Worm (Caenorhabditis elegans) whole organism, young adult: ENCODE measurements around the gene hlh-33.

Experiments
- B0019.2 ChIP-seq: fragments of 200-800 bp; sonication (Bioruptor generic); conservative IDR thresholded peaks from 2 replicates; pipeline ENCODE4 v1.3.6; 2022; ENCODE audit warnings: missing genetic modification reagents, missing genetic modification characterization, missing compliant biosample characterization
- B0035.1 ChIP-seq: sonication (generic microtip); optimal IDR thresholded peaks from 2 replicates; lab custom pipeline; 2016; ENCODE audit warnings: missing genetic modification characterization, mild to moderate bottlenecking, missing compliant biosample characterization, missing genotype, missing genetic modification reagents
- B0336.3 ChIP-seq: fragments of 200-800 bp; sonication (Bioruptor generic); IDR thresholded peaks from 2 replicates; pipeline ENCODE4 v1.3.6; 2022; ENCODE audit warnings: missing genetic modification characterization, missing compliant biosample characterization
- C06A6.2 ChIP-seq: fragments of 200-800 bp; sonication (Bioruptor generic); conservative IDR thresholded peaks from 2 replicates; pipeline ENCODE4 v1.3.6; 2022; ENCODE audit warnings: missing genetic modification characterization, missing compliant biosample characterization
- C17E4.6 ChIP-seq: fragments of 200-800 bp; sonication (Bioruptor generic); IDR thresholded peaks from 2 replicates; pipeline ENCODE4 v1.3.6; 2022; ENCODE audit warnings: missing genetic modification reagents, missing genetic modification characterization, missing compliant biosample characterization
- F39B2.1 ChIP-seq: fragments of 200-800 bp; sonication (Bioruptor generic); IDR thresholded peaks from 2 replicates; pipeline ENCODE4 v1.3.6; 2022; ENCODE audit warnings: missing genetic modification reagents, missing genetic modification characterization, missing compliant biosample characterization
- F57A8.1 ChIP-seq: fragments of 200-800 bp; sonication (Bioruptor generic); optimal IDR thresholded peaks from 2 replicates; lab custom pipeline; 2018; ENCODE audit warnings: mild to moderate bottlenecking, missing genetic modification characterization, moderate library complexity, missing compliant biosample characterization
- K11D2.4 ChIP-seq: fragments of 200-800 bp; sonication (Bioruptor generic); IDR thresholded peaks from 2 replicates; pipeline ENCODE4 v1.3.6; 2022; ENCODE audit warnings: missing genetic modification reagents, missing genetic modification characterization, missing compliant biosample characterization
- T07F8.4 ChIP-seq: sonication (generic microtip); optimal IDR thresholded peaks from 2 replicates; lab custom pipeline; 2016; ENCODE audit warnings: mild to moderate bottlenecking, missing genetic modification characterization, moderate library complexity, missing compliant biosample characterization
- ZK185.1 ChIP-seq: sonication (generic microtip); optimal IDR thresholded peaks from 2 replicates; lab custom pipeline; 2016; ENCODE audit warnings: mild to moderate bottlenecking, missing genetic modification characterization, missing compliant biosample characterization; ENCODE audit not compliant: poor library complexity, severe bottlenecking
- aptf-2 ChIP-seq: fragments of 200-800 bp; sonication (Bioruptor generic); conservative IDR thresholded peaks from 2 replicates; pipeline ENCODE4 v1.3.6; 2022; ENCODE audit warnings: missing genetic modification reagents, missing genetic modification characterization, missing compliant biosample characterization
- atf-7 ChIP-seq: sonication (generic microtip); optimal IDR thresholded peaks from 2 replicates; lab custom pipeline; 2017; ENCODE audit warnings: mild to moderate bottlenecking, missing genetic modification characterization, missing compliant biosample characterization
- attf-6 ChIP-seq: fragments of 200-800 bp; sonication (Bioruptor generic); IDR thresholded peaks from 2 replicates; pipeline ENCODE4 v1.3.6; 2022; ENCODE audit warnings: missing genetic modification reagents, missing genetic modification characterization, missing compliant biosample characterization
- bed-1 ChIP-seq: fragments of 200-800 bp; sonication (Bioruptor generic); IDR thresholded peaks from 2 replicates; pipeline ENCODE4 v1.3.6; 2022; ENCODE audit warnings: missing genetic modification reagents, missing genetic modification characterization, missing compliant biosample characterization
- cebp-1 ChIP-seq, 2 experiments: fragments of 200-800 bp in 1 of 2; sonication (Bioruptor generic) in 1 of 2; sonication (generic microtip) in 1 of 2; IDR thresholded peaks in 1 of 2; optimal IDR thresholded peaks in 1 of 2; 2 replicates each; pipeline versions ENCODE4 v1.3.6 to Lab custom; 2017 to 2022; ENCODE audit warnings: missing compliant biosample characterization in 2 of 2, missing genetic modification characterization in 2 of 2, mild to moderate bottlenecking in 1 of 2, missing genetic modification reagents in 1 of 2, moderate library complexity in 1 of 2
- ceh-58 ChIP-seq: fragments of 200-800 bp; sonication (Bioruptor generic); IDR thresholded peaks from 2 replicates; pipeline ENCODE4 v1.3.6; 2022; ENCODE audit warnings: missing genetic modification characterization, missing compliant biosample characterization
- ceh-79 ChIP-seq: sonication (generic microtip); optimal IDR thresholded peaks from 2 replicates; lab custom pipeline; 2017; ENCODE audit warnings: mild to moderate bottlenecking, missing genetic modification characterization, missing compliant biosample characterization
- dox-1 ChIP-seq: fragments of 200-800 bp; sonication (Bioruptor generic); IDR thresholded peaks from 2 replicates; pipeline ENCODE4 v1.3.6; 2022; ENCODE audit warnings: missing genetic modification reagents, missing genetic modification characterization, missing compliant biosample characterization
- efl-1 ChIP-seq: fragments of 150-350 bp; optimal IDR thresholded peaks from 2 replicates; lab custom pipeline; 2014; ENCODE audit warnings: missing biosample characterization, missing genetic modification reagents, missing genetic modification characterization
- egl-44 ChIP-seq: fragments of 200-800 bp; sonication (Bioruptor generic); IDR thresholded peaks from 2 replicates; pipeline ENCODE4 v1.3.6; 2022; ENCODE audit warnings: missing genetic modification reagents, missing genetic modification characterization, missing compliant biosample characterization
- ekl-4 ChIP-seq: fragments of 200-800 bp; sonication (Bioruptor generic); IDR thresholded peaks from 2 replicates; pipeline ENCODE4 v1.3.6; 2022; ENCODE audit warnings: missing genetic modification reagents, missing genetic modification characterization, missing compliant biosample characterization
- gei-17 ChIP-seq: fragments of 200-800 bp; sonication (Bioruptor generic); optimal IDR thresholded peaks from 2 replicates; lab custom pipeline; 2018; ENCODE audit warnings: mild to moderate bottlenecking, missing genetic modification characterization, missing compliant biosample characterization
- hsf-1 ChIP-seq: fragments of 200-800 bp; sonication (Bioruptor generic); IDR thresholded peaks from 2 replicates; pipeline ENCODE4 v1.3.6; 2022; ENCODE audit warnings: missing genetic modification reagents, missing genetic modification characterization, missing compliant biosample characterization
- let-607 ChIP-seq, 2 experiments: fragments of 200-800 bp in 1 of 2; sonication (Bioruptor generic) in 1 of 2; sonication (generic microtip) in 1 of 2; optimal IDR thresholded peaks; 2 replicates each; lab custom pipeline; 2016 to 2018; ENCODE audit warnings: mild to moderate bottlenecking in 2 of 2, missing compliant biosample characterization in 2 of 2, missing genetic modification characterization in 2 of 2, moderate library complexity in 2 of 2, missing genotype in 1 of 2
- lin-35 ChIP-seq, 3 experiments: fragments of 150-350 bp in 2 of 3; sonication (generic microtip) in 1 of 3; optimal IDR thresholded peaks; 2 replicates each; lab custom pipeline; 2014 to 2018; ENCODE audit warnings: missing biosample characterization in 3 of 3, missing genetic modification characterization in 3 of 3, missing genetic modification reagents in 3 of 3
- lsl-1 ChIP-seq: fragments of 200-800 bp; sonication (Bioruptor generic); optimal IDR thresholded peaks from 2 replicates; lab custom pipeline; 2018; ENCODE audit warnings: mild to moderate bottlenecking, missing genetic modification characterization, moderate library complexity, missing compliant biosample characterization
- madf-10 ChIP-seq: sonication (generic microtip); optimal IDR thresholded peaks from 2 replicates; lab custom pipeline; 2016; ENCODE audit warnings: mild to moderate bottlenecking, missing genetic modification characterization, missing compliant biosample characterization
- madf-3 ChIP-seq: fragments of 200-800 bp; sonication (Bioruptor generic); IDR thresholded peaks from 2 replicates; pipeline ENCODE4 v1.3.6; 2022; ENCODE audit warnings: missing genetic modification reagents, missing genetic modification characterization, missing compliant biosample characterization
- madf-6 ChIP-seq: fragments of 200-800 bp; sonication (Bioruptor generic); IDR thresholded peaks from 2 replicates; pipeline ENCODE4 v1.3.6; 2022; ENCODE audit warnings: missing genetic modification reagents, missing genetic modification characterization, missing compliant biosample characterization
- rcor-1 ChIP-seq: fragments of 200-800 bp; sonication (Bioruptor generic); IDR thresholded peaks from 2 replicates; pipeline ENCODE4 v1.3.6; 2022; ENCODE audit warnings: missing genetic modification reagents, missing genetic modification characterization, missing compliant biosample characterization
- repo-1 ChIP-seq: sonication (generic microtip); optimal IDR thresholded peaks from 2 replicates; lab custom pipeline; 2017; ENCODE audit warnings: mild to moderate bottlenecking, missing genetic modification characterization, missing compliant biosample characterization
- snpc-1.1 ChIP-seq: sonication (generic microtip); optimal IDR thresholded peaks from 2 replicates; lab custom pipeline; 2017; ENCODE audit warnings: missing genetic modification characterization, mild to moderate bottlenecking, missing compliant biosample characterization, antibody characterized with exemption, moderate library complexity, missing genotype, missing genetic modification reagents; ENCODE audit not compliant: insufficient read depth
- snpc-1.3 ChIP-seq: sonication (generic microtip); optimal IDR thresholded peaks from 2 replicates; lab custom pipeline; 2017; ENCODE audit warnings: missing genetic modification characterization, mild to moderate bottlenecking, missing compliant biosample characterization, antibody characterized with exemption, moderate library complexity, missing genotype, missing genetic modification reagents; ENCODE audit not compliant: insufficient read depth
- sptf-2 ChIP-seq: fragments of 200-800 bp; sonication (Bioruptor generic); optimal IDR thresholded peaks from 2 replicates; lab custom pipeline; 2018; ENCODE audit warnings: mild to moderate bottlenecking, missing genetic modification characterization, missing compliant biosample characterization
- tbx-9 ChIP-seq: sonication (generic microtip); optimal IDR thresholded peaks from 2 replicates; lab custom pipeline; 2016; ENCODE audit warnings: borderline replicate concordance, missing genetic modification characterization, inconsistent platforms, missing compliant biosample characterization
- unc-130 ChIP-seq: sonication (generic microtip); optimal IDR thresholded peaks from 2 replicates; lab custom pipeline; 2016; ENCODE audit warnings: missing genetic modification reagents, missing genetic modification characterization, missing compliant biosample characterization
- xnd-1 ChIP-seq: sonication (generic microtip); optimal IDR thresholded peaks from 2 replicates; lab custom pipeline; 2016; ENCODE audit warnings: missing genotype, missing genetic modification reagents, missing genetic modification characterization, missing compliant biosample characterization
- zfh-2 ChIP-seq: fragments of 200-800 bp; sonication (Bioruptor generic); conservative IDR thresholded peaks from 2 replicates; pipeline ENCODE4 v1.3.6; 2022; ENCODE audit warnings: missing genetic modification reagents, missing genetic modification characterization, missing compliant biosample characterization
- ztf-6 ChIP-seq: fragments of 200-800 bp; sonication (Bioruptor generic); IDR thresholded peaks from 2 replicates; pipeline ENCODE4 v1.3.6; 2022; ENCODE audit warnings: missing genetic modification reagents, missing genetic modification characterization, missing compliant biosample characterization

The hlh-33 gene

ce11 chrIII:1855092-1855491, at the start of gene hlh-33:
TSS of gene hlh-33 (plus strand) at chrIII:1855392.
- TF ChIP-seq xnd-1 (no peak), lin-35 (GFP tag; optimal IDR thresholded peaks at IDR 0.05; lab: Kevin White, UChicago) (no peak), cebp-1 (GFP tag; IDR thresholded peaks at IDR 0.05; lab: Robert Waterston, UW) (no peak), cebp-1 (tag; optimal IDR thresholded peaks at IDR 0.05; lab: Kevin White, UChicago) (no peak), egl-44 (GFP tag; lab: Robert Waterston, UW) (no peak), ekl-4 (no peak), ZK185.1 (no peak), lsl-1 (GFP tag; lab: Kevin White, UChicago) (no peak), madf-3 (no peak), bed-1 (GFP tag; lab: Robert Waterston, UW) (no peak), unc-130 (GFP tag; lab: Kevin White, UChicago) (no peak), ceh-58 (GFP tag; lab: Robert Waterston, UW) (no peak), hsf-1 (GFP tag; lab: Robert Waterston, UW) (no peak), B0035.1 (no peak), C17E4.6 (GFP tag; lab: Robert Waterston, UW) (no peak), sptf-2 (GFP tag; lab: Kevin White, UChicago) (no peak), madf-10 (tag; lab: Kevin White, UChicago) (no peak), ztf-6 (GFP tag; lab: Robert Waterston, UW) (no peak), T07F8.4 (tag; lab: Kevin White, UChicago) (no peak), snpc-1.3 (no peak), madf-6 (GFP tag; lab: Robert Waterston, UW) (no peak)
- TF ChIP-seq, all 124 proteins: peak for 0

ce11 chrIII:1805415-1806008, 49.7 kb upstream of the hlh-33 start:
- TF ChIP-seq zfh-2 (no peak), snpc-1.1 (tag; lab: Kevin White, UChicago) (no peak), B0336.3 (no peak), atf-7 (tag; lab: Kevin White, UChicago) (no peak), dox-1 (GFP tag; lab: Robert Waterston, UW) (no peak), rcor-1 (no peak), attf-6 (GFP tag; lab: Robert Waterston, UW) (no peak), K11D2.4 (GFP tag; lab: Robert Waterston, UW) (no peak), repo-1 (tag; lab: Kevin White, UChicago) (no peak), gei-17 (GFP tag; lab: Kevin White, UChicago) (no peak), efl-1 (GFP tag; lab: Kevin White, UChicago) (no peak), ceh-79 (no peak), B0019.2 (no peak), lsl-1 (GFP tag; lab: Kevin White, UChicago) (no peak), C06A6.2 (GFP tag; lab: Robert Waterston, UW) (no peak), tbx-9 (tag; lab: Kevin White, UChicago) (no peak), aptf-2 (GFP tag; lab: Robert Waterston, UW) (no peak), let-607 (tag; optimal IDR thresholded peaks at IDR 0.05; lab: Kevin White, UChicago) (no peak), F57A8.1 (GFP tag; lab: Kevin White, UChicago) (no peak), F39B2.1 (GFP tag; lab: Robert Waterston, UW) (no peak)
